Fruit fly (Drosophila melanogaster): Measurements from ENCODE around the gene Pcp.
A peak's percentile ranks its signal among the peaks of the same experiment; 100 is the strongest.

The Pcp gene

DNA sequence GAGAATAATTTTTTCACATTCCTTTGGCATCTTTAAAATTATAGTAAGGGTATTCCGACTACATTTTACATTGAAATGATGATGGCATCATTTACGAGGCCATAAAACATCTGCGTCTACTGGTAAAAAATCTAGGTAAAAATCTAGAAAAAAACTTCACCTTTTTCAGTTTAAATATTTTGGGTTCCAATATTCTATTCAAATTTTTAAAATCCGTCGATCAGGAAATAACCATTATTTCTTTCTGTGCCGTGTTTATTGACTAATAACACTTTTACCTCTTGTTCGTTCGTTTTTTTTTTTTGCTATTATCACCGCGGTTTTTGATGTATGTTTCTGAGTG, 17.8 kb downstream of the Pcp start (continued):
- TF ChIP-seq CG13424 (tag; optimal IDR thresholded peaks at IDR 0.05) = peak; percentile 61
- TF ChIP-seq CG9609 (GFP tag; optimal IDR thresholded peaks at IDR 0.05) = peak; percentile 74
- 0 out of 3 replicates have a peak, but pooled peaks have one; percentile 51 for TF ChIP-seq ase (GFP tag; IDR thresholded peaks at IDR 0.05)
- no peak for TF ChIP-seq btn (GFP tag; optimal IDR thresholded peaks at IDR 0.05)
- TF ChIP-seq CG15269 (tag; optimal IDR thresholded peaks at IDR 0.05) = peak; percentile 62
- peak; percentile 44 for TF ChIP-seq cwo (GFP tag; optimal IDR thresholded peaks at IDR 0.05)
- TF ChIP-seq CG12104 (GFP tag; optimal IDR thresholded peaks at IDR 0.05) = peak; percentile 58
- TF ChIP-seq gcm2 (GFP tag; optimal IDR thresholded peaks at IDR 0.05) = peak; percentile 62
- peak; percentile 29 for TF ChIP-seq CG13624 (GFP tag; optimal IDR thresholded peaks at IDR 0.05)
- peak; percentile 68 for TF ChIP-seq CG2678 (tag; optimal IDR thresholded peaks at IDR 0.05)
- no peak for TF ChIP-seq CG18764 (GFP tag; optimal IDR thresholded peaks at IDR 0.05)
- TF ChIP-seq CG8765 (GFP tag; IDR thresholded peaks at IDR 0.05) = no peak
- TF ChIP-seq CG9727 (GFP tag; optimal IDR thresholded peaks at IDR 0.05) = peak; percentile 39
- TF ChIP-seq wor (GFP tag; IDR thresholded peaks at IDR 0.05) = peak; percentile 27; the same call in 1 of the 2 replicates
- no peak for TF ChIP-seq bbx (GFP tag; IDR thresholded peaks at IDR 0.05; ENCODE audit: partially characterized antibody)
- TF ChIP-seq Lpt (GFP tag; optimal IDR thresholded peaks at IDR 0.05) = no peak
- TF ChIP-seq CG15514 (GFP tag; optimal IDR thresholded peaks at IDR 0.05) = peak; percentile 39
- peak; percentile 69 for TF ChIP-seq dmrt99B (tag; optimal IDR thresholded peaks at IDR 0.05)
- no peak for TF ChIP-seq fd102C (GFP tag; optimal IDR thresholded peaks at IDR 0.05)
- TF ChIP-seq CG4730 (GFP tag; IDR thresholded peaks at IDR 0.05) = 0 out of 2 replicates have a peak, but pooled peaks have one; percentile 44
- TF ChIP-seq zen2 (GFP tag; IDR thresholded peaks at IDR 0.05; ENCODE audit: partially characterized antibody) = no peak
- TF ChIP-seq dati (GFP tag; IDR thresholded peaks at IDR 0.05) = no peak
- peak; percentile 73 for TF ChIP-seq Ets65A (GFP tag)
- peak; percentile 53 for TF ChIP-seq pnt (GFP tag; optimal IDR thresholded peaks at IDR 0.05)
- TF ChIP-seq Max (GFP tag; optimal IDR thresholded peaks at IDR 0.05) = no peak
- no peak for TF ChIP-seq Hand (GFP tag; optimal IDR thresholded peaks at IDR 0.05)
- peak; percentile 61 for TF ChIP-seq tin (GFP tag; optimal IDR thresholded peaks at IDR 0.05)
- TF ChIP-seq CG3407 (GFP tag; optimal IDR thresholded peaks at IDR 0.05) = peak; percentile 26
- TF ChIP-seq dmrt11E (tag; optimal IDR thresholded peaks at IDR 0.05) = peak; percentile 28
- peak; percentile 63; the same call in 1 of the 2 replicates for TF ChIP-seq ara (GFP tag; IDR thresholded peaks at IDR 0.05)
- peak; percentile 62 for TF ChIP-seq CG11247 (GFP tag; IDR thresholded peaks at IDR 0.05)
- TF ChIP-seq danr (GFP tag; IDR thresholded peaks at IDR 0.05) = peak; percentile 55; the same call in 1 of the 2 replicates
- TF ChIP-seq CG6272 (GFP tag; IDR thresholded peaks at IDR 0.05) = peak; percentile 36; the same call in 1 of the 2 replicates
- TF ChIP-seq CG12744 (GFP tag; optimal IDR thresholded peaks at IDR 0.05) = peak; percentile 21
- peak; percentile 33 for TF ChIP-seq Bteb2 (GFP tag; optimal IDR thresholded peaks at IDR 0.05)
- TF ChIP-seq CG11695 (GFP tag; IDR thresholded peaks at IDR 0.05) = peak; percentile 76
- TF ChIP-seq Nf-YA (GFP tag; IDR thresholded peaks at IDR 0.05) = peak; percentile 49
- no peak for TF ChIP-seq Elba2 (GFP tag; optimal IDR thresholded peaks at IDR 0.05)
- peak; percentile 64 for TF ChIP-seq CG11504 (tag; optimal IDR thresholded peaks at IDR 0.05)
- peak; percentile 44 for TF ChIP-seq tx (GFP tag; optimal IDR thresholded peaks at IDR 0.05)
- TF ChIP-seq grau (tag; optimal IDR thresholded peaks at IDR 0.05) = peak; percentile 38
- TF ChIP-seq nmo (GFP tag; optimal IDR thresholded peaks at IDR 0.05) = peak; percentile 37
- TF ChIP-seq chm (GFP tag; IDR thresholded peaks at IDR 0.05) = no peak
- TF ChIP-seq CG30431 (GFP tag; optimal IDR thresholded peaks at IDR 0.05) = no peak
- peak; percentile 52; the same call in 1 of the 2 replicates for TF ChIP-seq onecut (GFP tag; IDR thresholded peaks at IDR 0.05)
- TF ChIP-seq bcd (GFP tag; optimal IDR thresholded peaks at IDR 0.05) = peak; percentile 5
- TF ChIP-seq jumu (GFP tag; optimal IDR thresholded peaks at IDR 0.05) = peak; percentile 51
- TF ChIP-seq tup (GFP tag; optimal IDR thresholded peaks at IDR 0.05) = no peak
- TF ChIP-seq Oaz (GFP tag; IDR thresholded peaks at IDR 0.05) = peak; percentile 59; the same call in 1 of the 2 replicates
- peak; percentile 41 for TF ChIP-seq az2 (GFP tag; optimal IDR thresholded peaks at IDR 0.05)
- peak; percentile 59 for TF ChIP-seq lab (GFP tag; optimal IDR thresholded peaks at IDR 0.05)
